Worm (Caenorhabditis elegans): ENCODE measurements around the gene F40F8.1.

DNA sequence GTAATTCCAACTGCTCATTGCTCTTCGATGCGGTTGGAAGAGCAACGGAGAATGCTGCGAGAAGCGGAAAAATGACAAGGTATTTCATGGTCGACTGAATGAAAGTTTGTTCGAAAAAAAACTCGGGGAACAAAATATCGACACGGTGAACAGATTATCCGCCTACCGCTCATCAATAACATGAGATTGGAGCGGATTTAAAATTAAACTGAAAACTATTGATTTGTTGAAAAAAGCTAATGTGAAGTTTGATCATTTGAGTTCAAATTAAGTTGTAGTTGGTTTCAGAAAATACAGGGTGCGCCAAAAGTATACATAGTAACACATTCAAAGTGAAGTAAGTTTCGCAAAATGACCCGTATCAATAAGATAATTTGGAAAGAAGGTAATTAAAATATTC lies 12.7 kb downstream of the F40F8.1 start, which contains the start of gene F40F8.4:
- no peak for TF ChIP-seq dao-5 (tag; optimal IDR thresholded peaks at IDR 0.05)
- TF ChIP-seq W03F9.2 (tag; optimal IDR thresholded peaks at IDR 0.05): no peak

All from whole organism, L4/young adult.